Fruit fly (Drosophila melanogaster): ENCODE data around the gene CG43915.

CG43915 gene

dm6 chr3L:4014349-4014748, 41.6 kb downstream of the CG43915 start:
- TF ChIP-seq Ets98B (GFP tag; IDR thresholded peaks at IDR 0.05) (peak; percentile 44; the same call in 1 of the 2 replicates), CG12605 (GFP tag; IDR thresholded peaks at IDR 0.05) (no peak), Pif1B (GFP tag; optimal IDR thresholded peaks at IDR 0.05) (peak; percentile 1), CG8159 (tag; optimal IDR thresholded peaks at IDR 0.05) (peak; percentile 12), CG10348 (GFP tag; IDR thresholded peaks at IDR 0.05) (no peak), Pif1A (GFP tag; optimal IDR thresholded peaks at IDR 0.05) (peak; percentile 29), CG9948 (tag; optimal IDR thresholded peaks at IDR 0.05) (no peak), CG13204 (GFP tag; optimal IDR thresholded peaks at IDR 0.05) (no peak), CG14655 (GFP tag; optimal IDR thresholded peaks at IDR 0.05) (peak; percentile 31), D1 (tag; optimal IDR thresholded peaks at IDR 0.05) (no peak), CG32121 (GFP tag; IDR thresholded peaks at IDR 0.05) (no peak), CG8301 (tag; optimal IDR thresholded peaks at IDR 0.05) (peak; percentile 29), rn (GFP tag; IDR thresholded peaks at IDR 0.05) (no peak), CG15710 (tag; optimal IDR thresholded peaks at IDR 0.05) (peak; percentile 29), CG34367 (tag; optimal IDR thresholded peaks at IDR 0.05) (no peak), fd96Ca (GFP tag; IDR thresholded peaks at IDR 0.05) (peak; percentile 57; the same call in 1 of the 3 replicates), gl (tag; optimal IDR thresholded peaks at IDR 0.05) (no peak), Snoo (tag; optimal IDR thresholded peaks at IDR 0.05) (no peak), CG4496 (GFP tag; IDR thresholded peaks at IDR 0.05) (peak; percentile 46; the same call in 1 of the 3 replicates), CG17806 (tag; optimal IDR thresholded peaks at IDR 0.05) (peak; percentile 5), EcR (GFP tag; optimal IDR thresholded peaks at IDR 0.05) (no peak)

- TF ChIP-seq CG15710 (tag; optimal IDR thresholded peaks at IDR 0.05), result peak; percentile 29
- TF ChIP-seq fd96Ca (GFP tag; IDR thresholded peaks at IDR 0.05), result peak; percentile 58; the same call in 1 of the 3 replicates
- peak; percentile 16 for TF ChIP-seq CG17806 (tag; optimal IDR thresholded peaks at IDR 0.05)
- no peak for TF ChIP-seq Pif1B (GFP tag; optimal IDR thresholded peaks at IDR 0.05)
- no peak for TF ChIP-seq CG10348 (GFP tag; IDR thresholded peaks at IDR 0.05)
- TF ChIP-seq CG12605 (GFP tag; IDR thresholded peaks at IDR 0.05), result peak; percentile 26; the same call in 1 of the 2 replicates
- no peak for TF ChIP-seq CG32121 (GFP tag; IDR thresholded peaks at IDR 0.05)
- peak; percentile 24 for TF ChIP-seq CG8301 (tag; optimal IDR thresholded peaks at IDR 0.05)
- TF ChIP-seq CG13204 (GFP tag; optimal IDR thresholded peaks at IDR 0.05), result no peak
- TF ChIP-seq CG34367 (tag; optimal IDR thresholded peaks at IDR 0.05), result peak; percentile 1
- peak; percentile 21 for TF ChIP-seq CG9948 (tag; optimal IDR thresholded peaks at IDR 0.05)
- peak; percentile 52 for TF ChIP-seq CG14655 (GFP tag; optimal IDR thresholded peaks at IDR 0.05)
- TF ChIP-seq CG8159 (tag; optimal IDR thresholded peaks at IDR 0.05), result peak; percentile 24
- TF ChIP-seq D1 (tag; optimal IDR thresholded peaks at IDR 0.05), result no peak
- TF ChIP-seq Ets98B (GFP tag; IDR thresholded peaks at IDR 0.05), result peak; percentile 58
These were observed 44.1 kb downstream of the CG43915 start for dm6 chr3L:4016754-4017153.

dm6 chr3L:4018228-4018928, 45.7 kb downstream of the CG43915 start, which contains the start of gene FoxL1:
TSS of gene FoxL1 (plus strand) at chr3L:4018878.
- no peak for TF ChIP-seq CG10348 (GFP tag; IDR thresholded peaks at IDR 0.05)
- TF ChIP-seq CG9948 (tag; optimal IDR thresholded peaks at IDR 0.05), result no peak
- TF ChIP-seq CG8159 (tag; optimal IDR thresholded peaks at IDR 0.05), result peak; percentile 15
- TF ChIP-seq CG14655 (GFP tag; optimal IDR thresholded peaks at IDR 0.05), result no peak

- TF ChIP-seq Snoo (tag; optimal IDR thresholded peaks at IDR 0.05), result no peak
- TF ChIP-seq CG13204 (GFP tag; optimal IDR thresholded peaks at IDR 0.05), result no peak
- TF ChIP-seq Pif1A (GFP tag; optimal IDR thresholded peaks at IDR 0.05), result no peak
These were observed 48.6 kb downstream of the CG43915 start, which contains the start of gene Mul1 for dm6 chr3L:4021260-4021831. TSS of gene Mul1 (plus strand) at chr3L:4021457.
